Worm (Caenorhabditis elegans): ENCODE data around the gene R05A10.1.

Gene R05A10.1

ce11 chrIV:14182077-14182476 lies at the start of gene R05A10.1:
Gene R05A10.1 (plus strand): TSS chrIV:14182377.
- no peak for TF ChIP-seq sea-1 (GFP tag; conservative IDR thresholded peaks at IDR 0.05)
- TF ChIP-seq B0310.2 (tag; optimal IDR thresholded peaks at IDR 0.05), result no peak
- no peak for TF ChIP-seq tbx-37 (GFP tag; conservative IDR thresholded peaks at IDR 0.05)
- TF ChIP-seq tra-4 (tag; optimal IDR thresholded peaks at IDR 0.05), result no peak
- TF ChIP-seq hmg-4 (GFP tag; optimal IDR thresholded peaks at IDR 0.05), result no peak
- no peak for TF ChIP-seq ama-1 (optimal IDR thresholded peaks at IDR 0.05)
- TF ChIP-seq ceh-13 (GFP tag; optimal IDR thresholded peaks at IDR 0.05), result no peak
- no peak for TF ChIP-seq flt-1 (GFP tag; IDR thresholded peaks at IDR 0.05)
- no peak for TF ChIP-seq tbx-11 (GFP tag; IDR thresholded peaks at IDR 0.05)
- no peak for TF ChIP-seq ets-7 (tag; optimal IDR thresholded peaks at IDR 0.05)

- TF ChIP-seq ama-1 (optimal IDR thresholded peaks at IDR 0.05) (no peak), hmbx-1 (tag; optimal IDR thresholded peaks at IDR 0.05) (no peak), tbx-11 (GFP tag; IDR thresholded peaks at IDR 0.05) (no peak)
These were observed 48.8 kb upstream of the R05A10.1 start for ce11 chrIV:14133400-14133799.

- TF ChIP-seq tbx-37 (GFP tag; conservative IDR thresholded peaks at IDR 0.05) (no peak), pes-1 (GFP tag; IDR thresholded peaks at IDR 0.05) (no peak), sea-1 (GFP tag; conservative IDR thresholded peaks at IDR 0.05) (no peak), hnd-1 (tag; optimal IDR thresholded peaks at IDR 0.05) (no peak), ceh-36 (tag; optimal IDR thresholded peaks at IDR 0.05) (no peak), ceh-13 (GFP tag; optimal IDR thresholded peaks at IDR 0.05) (no peak), ama-1 (optimal IDR thresholded peaks at IDR 0.05) (no peak), B0310.2 (tag; optimal IDR thresholded peaks at IDR 0.05) (no peak), scrt-1 (GFP tag; IDR thresholded peaks at IDR 0.05) (no peak), flt-1 (GFP tag; IDR thresholded peaks at IDR 0.05) (no peak), hmg-4 (GFP tag; optimal IDR thresholded peaks at IDR 0.05) (no peak), tra-4 (tag; optimal IDR thresholded peaks at IDR 0.05) (no peak), F13C5.2 (tag; optimal IDR thresholded peaks at IDR 0.05) (no peak), aly-1 (tag; optimal IDR thresholded peaks at IDR 0.05) (no peak)
These were observed 45.1 kb upstream of the R05A10.1 start, which contains the start of gene srz-31 for ce11 chrIV:14137063-14137462. Gene srz-31 (plus strand): TSS chrIV:14137363.

ce11 chrIV:14143042-14143441 lies 39.1 kb upstream of the R05A10.1 start:
- TF ChIP-seq tra-4 (tag; optimal IDR thresholded peaks at IDR 0.05), result no peak

ce11 chrIV:14145594-14145993 lies 36.6 kb upstream of the R05A10.1 start, which contains the start of gene oac-37:
Gene oac-37 (plus strand): TSS chrIV:14145894.
- TF ChIP-seq ceh-13 (GFP tag; optimal IDR thresholded peaks at IDR 0.05) (no peak), sea-1 (GFP tag; conservative IDR thresholded peaks at IDR 0.05) (no peak), tbx-37 (GFP tag; conservative IDR thresholded peaks at IDR 0.05) (no peak), hnd-1 (tag; optimal IDR thresholded peaks at IDR 0.05) (no peak), F13C5.2 (tag; optimal IDR thresholded peaks at IDR 0.05) (no peak), tbx-11 (GFP tag; IDR thresholded peaks at IDR 0.05) (no peak), hmg-4 (GFP tag; optimal IDR thresholded peaks at IDR 0.05) (no peak), aly-1 (tag; optimal IDR thresholded peaks at IDR 0.05) (no peak), flt-1 (GFP tag; IDR thresholded peaks at IDR 0.05) (no peak), hmbx-1 (tag; optimal IDR thresholded peaks at IDR 0.05) (no peak), scrt-1 (GFP tag; IDR thresholded peaks at IDR 0.05) (no peak), ets-7 (tag; optimal IDR thresholded peaks at IDR 0.05) (no peak), ceh-36 (tag; optimal IDR thresholded peaks at IDR 0.05) (no peak), tra-4 (tag; optimal IDR thresholded peaks at IDR 0.05) (no peak), pes-1 (GFP tag; IDR thresholded peaks at IDR 0.05) (no peak), ama-1 (optimal IDR thresholded peaks at IDR 0.05) (no peak), B0310.2 (tag; optimal IDR thresholded peaks at IDR 0.05) (no peak)

ce11 chrIV:14153261-14153660 lies 28.9 kb upstream of the R05A10.1 start, which contains the start of gene oac-38:
Gene oac-38 (minus strand): TSS chrIV:14153361.
- no peak for TF ChIP-seq pes-1 (GFP tag; IDR thresholded peaks at IDR 0.05)
- no peak for TF ChIP-seq aly-1 (tag; optimal IDR thresholded peaks at IDR 0.05)
- TF ChIP-seq hnd-1 (tag; optimal IDR thresholded peaks at IDR 0.05), result no peak
- TF ChIP-seq scrt-1 (GFP tag; IDR thresholded peaks at IDR 0.05), result no peak
- no peak for TF ChIP-seq F13C5.2 (tag; optimal IDR thresholded peaks at IDR 0.05)

- TF ChIP-seq hmbx-1 (tag; optimal IDR thresholded peaks at IDR 0.05) (no peak), ets-7 (tag; optimal IDR thresholded peaks at IDR 0.05) (no peak), flt-1 (GFP tag; IDR thresholded peaks at IDR 0.05) (no peak), pes-1 (GFP tag; IDR thresholded peaks at IDR 0.05) (no peak), scrt-1 (GFP tag; IDR thresholded peaks at IDR 0.05) (no peak), B0310.2 (tag; optimal IDR thresholded peaks at IDR 0.05) (no peak), tbx-11 (GFP tag; IDR thresholded peaks at IDR 0.05) (no peak), ceh-13 (GFP tag; optimal IDR thresholded peaks at IDR 0.05) (no peak), F13C5.2 (tag; optimal IDR thresholded peaks at IDR 0.05) (no peak), aly-1 (tag; optimal IDR thresholded peaks at IDR 0.05) (no peak), sea-1 (GFP tag; conservative IDR thresholded peaks at IDR 0.05) (no peak), ama-1 (optimal IDR thresholded peaks at IDR 0.05) (no peak), tbx-37 (GFP tag; conservative IDR thresholded peaks at IDR 0.05) (no peak), tra-4 (tag; optimal IDR thresholded peaks at IDR 0.05) (no peak), ceh-36 (tag; optimal IDR thresholded peaks at IDR 0.05) (no peak)
These were observed 24.1 kb upstream of the R05A10.1 start, which contains the start of gene R05A10.8 for ce11 chrIV:14158086-14158485. Gene R05A10.8 (minus strand): TSS chrIV:14158186.

ce11 chrIV:14162772-14163171 lies 19.4 kb upstream of the R05A10.1 start, which contains the start of gene R05A10.7:
Gene R05A10.7 (minus strand): TSS chrIV:14162872.
- TF ChIP-seq hnd-1 (tag; optimal IDR thresholded peaks at IDR 0.05), result no peak
- no peak for TF ChIP-seq ceh-13 (GFP tag; optimal IDR thresholded peaks at IDR 0.05)
- no peak for TF ChIP-seq B0310.2 (tag; optimal IDR thresholded peaks at IDR 0.05)
- no peak for TF ChIP-seq hmbx-1 (tag; optimal IDR thresholded peaks at IDR 0.05)
- no peak for TF ChIP-seq F13C5.2 (tag; optimal IDR thresholded peaks at IDR 0.05)
- no peak for TF ChIP-seq flt-1 (GFP tag; IDR thresholded peaks at IDR 0.05)
- no peak for TF ChIP-seq tbx-37 (GFP tag; conservative IDR thresholded peaks at IDR 0.05)
- TF ChIP-seq tbx-11 (GFP tag; IDR thresholded peaks at IDR 0.05), result no peak
- no peak for TF ChIP-seq ets-7 (tag; optimal IDR thresholded peaks at IDR 0.05)
- no peak for TF ChIP-seq ama-1 (optimal IDR thresholded peaks at IDR 0.05)
- no peak for TF ChIP-seq aly-1 (tag; optimal IDR thresholded peaks at IDR 0.05)
- no peak for TF ChIP-seq scrt-1 (GFP tag; IDR thresholded peaks at IDR 0.05)
- TF ChIP-seq hmg-4 (GFP tag; optimal IDR thresholded peaks at IDR 0.05), result no peak
